Fruit fly (Drosophila melanogaster) whole organism, embryonic: ENCODE measurements around the gene RpS12.

Experiments
- Awh ChIP-seq: fragments of 200-800 bp; sonication (Bioruptor generic); IDR thresholded peaks from 2 replicates; pipeline ENCODE4, ENCODE4 v1.3.6; 2022; ENCODE audit warnings: missing biosample characterization, missing genetic modification characterization
- C15 ChIP-seq: fragments of 200-800 bp; sonication (Bioruptor generic); IDR thresholded peaks from 3 replicates; pipeline ENCODE4 v1.3.6; 2022; ENCODE audit warnings: missing biosample characterization, missing genetic modification characterization
- CG10147 ChIP-seq: fragments of 200-800 bp; sonication (Bioruptor generic); optimal IDR thresholded peaks from 2 replicates; lab custom pipeline; 2019; ENCODE audit warnings: missing biosample characterization, mild to moderate bottlenecking, missing genetic modification characterization, moderate library complexity
- CG10979 ChIP-seq: fragments of 200-800 bp; sonication (Bioruptor generic); optimal IDR thresholded peaks from 2 replicates; lab custom pipeline; 2018; ENCODE audit warnings: missing biosample characterization, mild to moderate bottlenecking, missing genetic modification characterization, moderate library complexity
- CG11093 ChIP-seq: fragments of 200-800 bp; sonication (Bioruptor generic); IDR thresholded peaks from 3 replicates; pipeline ENCODE4 v1.3.6; 2022; ENCODE audit warnings: missing biosample characterization, missing genetic modification characterization
- CG11560 ChIP-seq: fragments of 200-800 bp; sonication (Bioruptor generic); IDR thresholded peaks from 3 replicates; pipeline ENCODE4 v1.3.6; 2022; ENCODE audit warnings: missing biosample characterization, missing genetic modification characterization
- CG11696 ChIP-seq: fragments of 200-800 bp; sonication (Bioruptor generic); IDR thresholded peaks from 2 replicates; pipeline ENCODE4 v1.3.6; 2022; ENCODE audit warnings: missing biosample characterization, missing genetic modification characterization
- CG11723 ChIP-seq: fragments of 200-800 bp; sonication (Bioruptor generic); optimal IDR thresholded peaks from 2 replicates; lab custom pipeline; 2017; ENCODE audit warnings: missing biosample characterization, mild to moderate bottlenecking, missing genetic modification characterization
- CG12299 ChIP-seq: fragments of 200-800 bp; sonication (Bioruptor generic); optimal IDR thresholded peaks from 2 replicates; lab custom pipeline; 2018; ENCODE audit warnings: missing biosample characterization, mild to moderate bottlenecking, missing genetic modification characterization
- CG14050 ChIP-seq: fragments of 200-800 bp; sonication (Bioruptor generic); IDR thresholded peaks from 3 replicates; pipeline ENCODE4 v1.3.6; 2022; ENCODE audit warnings: missing biosample characterization, missing genetic modification characterization
- CG17568 ChIP-seq: fragments of 200-800 bp; sonication (Bioruptor generic); optimal IDR thresholded peaks from 2 replicates; lab custom pipeline; 2018; ENCODE audit warnings: missing biosample characterization, mild to moderate bottlenecking, missing genetic modification characterization, moderate library complexity
- CG1792 ChIP-seq: fragments of 200-800 bp; sonication (Bioruptor generic); optimal IDR thresholded peaks from 2 replicates; lab custom pipeline; 2016; ENCODE audit warnings: missing biosample characterization, missing genetic modification characterization
- CG2120 ChIP-seq: fragments of 200-800 bp; sonication (Bioruptor generic); optimal IDR thresholded peaks from 3 replicates; lab custom pipeline; 2016; ENCODE audit warnings: missing biosample characterization, missing genetic modification characterization
- CG3407 ChIP-seq: fragments of 200-800 bp; sonication (Bioruptor generic); optimal IDR thresholded peaks from 2 replicates; lab custom pipeline; 2018; ENCODE audit warnings: missing biosample characterization, mild to moderate bottlenecking, missing genetic modification characterization
- CG6791 ChIP-seq: fragments of 200-800 bp; sonication (Bioruptor generic); IDR thresholded peaks from 3 replicates; pipeline ENCODE4 v1.3.6; 2022; ENCODE audit warnings: missing biosample characterization, missing genetic modification characterization; ENCODE audit not compliant: partially characterized antibody
- CG8359 ChIP-seq: fragments of 200-800 bp; sonication (Bioruptor generic); optimal IDR thresholded peaks from 2 replicates; lab custom pipeline; 2017; ENCODE audit warnings: missing biosample characterization, mild to moderate bottlenecking, missing genetic modification characterization, borderline replicate concordance
- CG8765 ChIP-seq: fragments of 200-800 bp; sonication (Bioruptor generic); IDR thresholded peaks from 2 replicates; pipeline ENCODE4 v1.3.6; 2022; ENCODE audit warnings: missing biosample characterization, missing genetic modification characterization
- Chrac-16 ChIP-seq: fragments of 200-800 bp; sonication (Bioruptor generic); optimal IDR thresholded peaks from 3 replicates; lab custom pipeline; 2016; ENCODE audit warnings: missing biosample characterization, missing genetic modification characterization
- CkIIα-i1 ChIP-seq: fragments of 200-800 bp; sonication (Bioruptor generic); IDR thresholded peaks from 2 replicates; pipeline ENCODE4 v1.3.6; 2022; ENCODE audit warnings: missing biosample characterization, missing genetic modification characterization
- Dref ChIP-seq: fragments of 200-800 bp; sonication (Bioruptor generic); IDR thresholded peaks from 2 replicates; pipeline ENCODE4 v1.3.6; 2022; ENCODE audit warnings: missing biosample characterization, missing genetic modification characterization
- Drgx ChIP-seq: fragments of 200-800 bp; sonication (Bioruptor generic); IDR thresholded peaks from 2 replicates; pipeline ENCODE4 v1.3.6; 2022; ENCODE audit warnings: missing biosample characterization, missing genetic modification characterization
- Ets65A ChIP-seq: fragments of 200-800 bp; sonication (Bioruptor generic); peaks from one replicate; lab custom pipeline; 2016; ENCODE audit warnings: missing biosample characterization, missing genetic modification characterization
- Fer1 ChIP-seq: fragments of 200-800 bp; sonication (Bioruptor generic); optimal IDR thresholded peaks from 2 replicates; lab custom pipeline; 2017; ENCODE audit warnings: missing biosample characterization, mild to moderate bottlenecking, missing genetic modification characterization
- Hr39 ChIP-seq: fragments of >200 bp; optimal IDR thresholded peaks from 2 replicates; lab custom pipeline; 2017
- Myb ChIP-seq: fragments of 200-800 bp; sonication (Bioruptor generic); optimal IDR thresholded peaks from 2 replicates; lab custom pipeline; 2016; ENCODE audit warnings: missing biosample characterization, missing genetic modification characterization
- NfI ChIP-seq: fragments of 200-800 bp; sonication (Bioruptor generic); optimal IDR thresholded peaks from 3 replicates; lab custom pipeline; 2018; ENCODE audit warnings: missing biosample characterization, mild to moderate bottlenecking, missing genetic modification characterization, moderate library complexity
- Sin3A ChIP-seq: fragments of >200 bp; optimal IDR thresholded peaks from 2 replicates; lab custom pipeline; 2018
- Sox102F ChIP-seq: fragments of 200-800 bp; sonication (Bioruptor generic); optimal IDR thresholded peaks from 2 replicates; lab custom pipeline; 2018; ENCODE audit warnings: missing biosample characterization, mild to moderate bottlenecking, missing genetic modification characterization, moderate library complexity
- Trl ChIP-seq, 3 experiments: fragments of >200 bp in 2 of 3; fragments of 200-800 bp in 1 of 3; sonication (Bioruptor generic) in 1 of 3; optimal IDR thresholded peaks; 2 replicates in 1 of 3; 3 replicates in 2 of 3; lab custom pipeline; 2016 to 2017; ENCODE audit warnings: missing biosample characterization in 1 of 3, missing genetic modification characterization in 1 of 3
- abd-A ChIP-seq: fragments of 200-800 bp; sonication (Bioruptor generic); optimal IDR thresholded peaks from 3 replicates; lab custom pipeline; 2019; ENCODE audit warnings: missing biosample characterization, mild to moderate bottlenecking, missing genetic modification characterization, moderate library complexity
- ato ChIP-seq: fragments of 200-800 bp; sonication (Bioruptor generic); IDR thresholded peaks from 2 replicates; pipeline ENCODE4 v1.3.6; 2022; ENCODE audit warnings: missing biosample characterization, missing genetic modification characterization; ENCODE audit not compliant: partially characterized antibody
- chn ChIP-seq: fragments of 200-800 bp; sonication (Bioruptor generic); optimal IDR thresholded peaks from 2 replicates; lab custom pipeline; 2016; ENCODE audit warnings: missing biosample characterization, missing genetic modification characterization
- disco-r ChIP-seq: fragments of 200-800 bp; sonication (Bioruptor generic); optimal IDR thresholded peaks from 2 replicates; lab custom pipeline; 2016; ENCODE audit warnings: missing biosample characterization, missing genetic modification characterization
- exex ChIP-seq: fragments of 200-800 bp; sonication (Bioruptor generic); optimal IDR thresholded peaks from 4 replicates; lab custom pipeline; 2018; ENCODE audit warnings: missing biosample characterization, mild to moderate bottlenecking, missing genetic modification characterization, moderate library complexity
- eyg ChIP-seq: fragments of 200-800 bp; sonication (Bioruptor generic); optimal IDR thresholded peaks from 3 replicates; lab custom pipeline; 2016; ENCODE audit warnings: missing biosample characterization, missing genetic modification characterization
- fd3F ChIP-seq: fragments of 200-800 bp; sonication (Bioruptor generic); optimal IDR thresholded peaks from 2 replicates; lab custom pipeline; 2018; ENCODE audit warnings: missing biosample characterization, mild to moderate bottlenecking, missing genetic modification characterization, moderate library complexity
- fru ChIP-seq: fragments of >200 bp; optimal IDR thresholded peaks from 2 replicates; lab custom pipeline; 2017
- h ChIP-seq: fragments of >200 bp; optimal IDR thresholded peaks from 2 replicates; lab custom pipeline; 2017
- ind ChIP-seq: fragments of 200-800 bp; sonication (Bioruptor generic); optimal IDR thresholded peaks from 3 replicates; lab custom pipeline; 2016; ENCODE audit warnings: missing biosample characterization, missing genetic modification characterization
- kah ChIP-seq: fragments of 200-800 bp; sonication (Bioruptor generic); optimal IDR thresholded peaks from 2 replicates; lab custom pipeline; 2018; ENCODE audit warnings: missing biosample characterization, mild to moderate bottlenecking, missing genetic modification characterization
- klu ChIP-seq: fragments of 200-800 bp; sonication (Bioruptor generic); IDR thresholded peaks from 2 replicates; pipeline ENCODE4 v1.3.6; 2022; ENCODE audit warnings: missing biosample characterization, missing genetic modification characterization
- lab ChIP-seq: fragments of 200-800 bp; sonication (Bioruptor generic); optimal IDR thresholded peaks from 3 replicates; lab custom pipeline; 2017; ENCODE audit warnings: missing biosample characterization, missing genetic modification characterization, mild to moderate bottlenecking, moderate library complexity, missing genetic modification reagents
- luna ChIP-seq: fragments of 200-800 bp; sonication (Bioruptor generic); optimal IDR thresholded peaks from 2 replicates; lab custom pipeline; 2016; ENCODE audit warnings: missing biosample characterization, missing genetic modification characterization
- mirr ChIP-seq: fragments of 200-800 bp; sonication (Bioruptor generic); optimal IDR thresholded peaks from 3 replicates; lab custom pipeline; 2018; ENCODE audit warnings: missing biosample characterization, mild to moderate bottlenecking, missing genetic modification characterization
- nerfin-1 ChIP-seq: fragments of 200-800 bp; sonication (Bioruptor generic); optimal IDR thresholded peaks from 3 replicates; lab custom pipeline; 2019; ENCODE audit warnings: missing biosample characterization, mild to moderate bottlenecking, missing genetic modification characterization, moderate library complexity
- nmo ChIP-seq: fragments of 200-800 bp; sonication (Bioruptor generic); optimal IDR thresholded peaks from 2 replicates; lab custom pipeline; 2018; ENCODE audit warnings: missing biosample characterization, mild to moderate bottlenecking, missing genetic modification characterization, moderate library complexity
- pho ChIP-seq: fragments of 200-800 bp; sonication (Bioruptor generic); optimal IDR thresholded peaks from 2 replicates; lab custom pipeline; 2016; ENCODE audit warnings: missing biosample characterization, missing genetic modification characterization
- psq ChIP-seq: fragments of 200-800 bp; sonication (Bioruptor generic); optimal IDR thresholded peaks from 2 replicates; lab custom pipeline; 2017; ENCODE audit warnings: missing biosample characterization, missing genetic modification characterization
- scrt ChIP-seq: fragments of 200-800 bp; sonication (Bioruptor generic); optimal IDR thresholded peaks from 2 replicates; lab custom pipeline; 2018; ENCODE audit warnings: missing biosample characterization, mild to moderate bottlenecking, missing genetic modification characterization, moderate library complexity
- sens-2 ChIP-seq: fragments of 200-800 bp; sonication (Bioruptor generic); IDR thresholded peaks from 2 replicates; pipeline ENCODE4 v1.3.6; 2022; ENCODE audit warnings: missing biosample characterization, missing genetic modification characterization
- stc ChIP-seq: fragments of 200-800 bp; sonication (Bioruptor generic); IDR thresholded peaks from 2 replicates; pipeline ENCODE4 v1.3.6; 2022; ENCODE audit warnings: missing biosample characterization, missing genetic modification characterization
- z ChIP-seq: fragments of 200-800 bp; sonication (Bioruptor generic); IDR thresholded peaks from 3 replicates; pipeline ENCODE4 v1.3.6; 2022; ENCODE audit warnings: missing biosample characterization, missing genetic modification characterization
- zfh1 ChIP-seq: fragments of 200-800 bp; sonication (Bioruptor generic); IDR thresholded peaks from 3 replicates; pipeline ENCODE4 v1.3.6; 2022; ENCODE audit warnings: missing biosample characterization, missing genetic modification characterization

The RpS12 gene

DNA sequence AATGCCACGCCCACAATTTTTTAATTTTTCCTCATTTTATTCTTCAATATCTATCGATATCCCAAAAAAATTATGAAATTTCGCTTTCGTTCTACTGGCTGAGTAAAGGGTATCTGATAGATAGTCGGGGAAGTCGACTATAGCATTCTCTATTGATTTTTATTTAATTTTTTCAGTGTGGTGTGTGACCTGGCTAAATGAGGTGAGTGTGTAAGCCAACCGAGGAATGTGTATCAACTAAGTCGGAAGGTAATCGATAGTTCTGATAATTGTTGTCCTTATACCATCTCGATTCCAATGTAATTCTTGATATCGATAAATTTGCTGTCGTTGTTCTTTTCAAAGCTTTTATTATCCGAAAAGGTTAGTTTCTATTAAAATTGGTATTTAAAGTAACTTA, 16.7 kb upstream of the RpS12 start, which contains the start of gene CG11263 (continued):
- TF ChIP-seq exex (tag; lab: Kevin White, UChicago) (no peak), abd-A (tag; lab: Kevin White, UChicago) (no peak), Chrac-16 (peak; percentile 37), psq (GFP tag; lab: Kevin White, UChicago) (peak; percentile 21), Drgx (GFP tag; lab: Robert Waterston, UW) (no peak), CG8765 (no peak), Dref (GFP tag; lab: Robert Waterston, UW) (peak; percentile 96), Fer1 (peak; percentile 35), mirr (GFP tag; lab: Kevin White, UChicago) (no peak), ind (GFP tag; lab: Kevin White, UChicago) (peak; percentile 43), CG17568 (GFP tag; lab: Kevin White, UChicago) (no peak), CG10147 (GFP tag; lab: Kevin White, UChicago) (no peak), stc (GFP tag; lab: Robert Waterston, UW) (no peak), CG2120 (GFP tag; lab: Kevin White, UChicago) (peak; percentile 74), CG6791 (GFP tag; lab: Robert Waterston, UW) (peak; percentile 88), C15 (GFP tag; lab: Robert Waterston, UW) (no peak), Ets65A (GFP tag; lab: Kevin White, UChicago) (peak; percentile 96), CG11093 (GFP tag; lab: Robert Waterston, UW) (no peak), nerfin-1 (tag; lab: Kevin White, UChicago) (no peak), chn (peak; percentile 53), scrt (GFP tag; lab: Kevin White, UChicago) (peak; percentile 2), Myb (GFP tag; lab: Kevin White, UChicago) (peak; percentile 79), zfh1 (peak; percentile 73; the same call in 2 of the 3 replicates), fru (lab: Kevin White, UChicago) (no peak), kah (GFP tag; lab: Kevin White, UChicago) (no peak), z (GFP tag; lab: Robert Waterston, UW) (no peak), sens-2 (GFP tag; lab: Robert Waterston, UW) (no peak), CG1792 (GFP tag; lab: Kevin White, UChicago) (peak; percentile 38), Sin3A (lab: Kevin White, UChicago) (no peak), ato (GFP tag; lab: Robert Waterston, UW) (peak; percentile 90), Sox102F (GFP tag; lab: Kevin White, UChicago) (peak; percentile 46), luna (GFP tag; lab: Kevin White, UChicago) (peak; percentile 49), CG3407 (GFP tag; lab: Kevin White, UChicago) (no peak), lab (GFP tag; lab: Kevin White, UChicago) (no peak), Hr39 (lab: Kevin White, UChicago) (no peak), pho (GFP tag; lab: Kevin White, UChicago) (peak; percentile 55), Trl (optimal IDR thresholded peaks at IDR 0.05; lab: Kevin White, UChicago) (no peak), Trl (GFP tag; optimal IDR thresholded peaks at IDR 0.05; lab: Kevin White, UChicago) (peak; percentile 72), CG8359 (GFP tag; lab: Kevin White, UChicago) (no peak), fd3F (GFP tag; lab: Kevin White, UChicago) (no peak), Awh (no peak), CG11696 (GFP tag; lab: Robert Waterston, UW) (no peak), CG11560 (tag; lab: Robert Waterston, UW) (no peak; the same call in 2 of the 3 replicates), nmo (GFP tag; lab: Kevin White, UChicago) (peak; percentile 46), NfI (peak; percentile 34), CG12299 (tag; lab: Kevin White, UChicago) (no peak), eyg (GFP tag; lab: Kevin White, UChicago) (peak; percentile 22), CG10979 (tag; lab: Kevin White, UChicago) (no peak), disco-r (GFP tag; lab: Kevin White, UChicago) (no peak), CkIIα-i1 (GFP tag; lab: Robert Waterston, UW) (no peak), klu (no peak), h (lab: Kevin White, UChicago) (no peak), CG11723 (GFP tag; lab: Kevin White, UChicago) (no peak), CG14050 (GFP tag; lab: Robert Waterston, UW) (no peak)
